Fruit fly (Drosophila melanogaster) whole organism, pupa: Measurements from ENCODE around the gene MED10.
A peak's percentile ranks its signal among the peaks of the same experiment; 100 is the strongest.

Experiments used
- CG10348 ChIP-seq: fragments of 200-800 bp; sonication (Bioruptor generic); IDR thresholded peaks from 2 replicates; pipeline ENCODE4 v1.3.6; 2022; ENCODE audit warnings: missing biosample characterization, missing genetic modification characterization
- CG12605 ChIP-seq: fragments of 200-800 bp; sonication (Bioruptor generic); IDR thresholded peaks from 2 replicates; pipeline ENCODE4 v1.3.6; 2022; ENCODE audit warnings: missing biosample characterization, missing genetic modification characterization
- CG13204 ChIP-seq: fragments of 200-800 bp; sonication (Bioruptor generic); optimal IDR thresholded peaks from 2 replicates; lab custom pipeline; 2018; ENCODE audit warnings: missing biosample characterization, mild to moderate bottlenecking, missing genetic modification characterization, moderate library complexity
- CG14655 ChIP-seq: fragments of 200-800 bp; sonication (Bioruptor generic); optimal IDR thresholded peaks from 3 replicates; lab custom pipeline; 2017; ENCODE audit warnings: mild to moderate bottlenecking, missing biosample characterization, missing genetic modification reagents, missing genetic modification characterization
- CG15710 ChIP-seq: fragments of 200-800 bp; sonication (Bioruptor generic); optimal IDR thresholded peaks from 2 replicates; lab custom pipeline; 2018; ENCODE audit warnings: missing biosample characterization, mild to moderate bottlenecking, missing genetic modification characterization, moderate library complexity
- CG17806 ChIP-seq: fragments of 200-800 bp; sonication (Bioruptor generic); optimal IDR thresholded peaks from 2 replicates; lab custom pipeline; 2018; ENCODE audit warnings: missing biosample characterization, mild to moderate bottlenecking, missing genetic modification characterization, moderate library complexity
- CG32121 ChIP-seq: fragments of 200-800 bp; sonication (Bioruptor generic); IDR thresholded peaks from 2 replicates; pipeline ENCODE4 v1.3.6; 2022; ENCODE audit warnings: missing biosample characterization, missing genetic modification characterization
- CG34367 ChIP-seq: fragments of 200-800 bp; sonication (Bioruptor generic); optimal IDR thresholded peaks from 2 replicates; lab custom pipeline; 2018; ENCODE audit warnings: missing biosample characterization, mild to moderate bottlenecking, missing genetic modification characterization
- CG4496 ChIP-seq: fragments of 200-800 bp; sonication (Bioruptor generic); IDR thresholded peaks from 3 replicates; pipeline ENCODE4 v1.3.6; 2022; ENCODE audit warnings: missing biosample characterization, missing genetic modification characterization
- CG8159 ChIP-seq: fragments of 200-800 bp; sonication (Bioruptor generic); optimal IDR thresholded peaks from 3 replicates; lab custom pipeline; 2018; ENCODE audit warnings: missing biosample characterization, mild to moderate bottlenecking, missing genetic modification characterization, moderate library complexity
- CG8301 ChIP-seq: fragments of 200-800 bp; sonication (Bioruptor generic); optimal IDR thresholded peaks from 2 replicates; lab custom pipeline; 2018; ENCODE audit warnings: missing biosample characterization, mild to moderate bottlenecking, missing genetic modification characterization
- CG9948 ChIP-seq: fragments of 200-800 bp; sonication (Bioruptor generic); optimal IDR thresholded peaks from 2 replicates; lab custom pipeline; 2018; ENCODE audit warnings: missing biosample characterization, mild to moderate bottlenecking, missing genetic modification characterization, moderate library complexity
- D1 ChIP-seq: fragments of 200-800 bp; sonication (Bioruptor generic); optimal IDR thresholded peaks from 2 replicates; lab custom pipeline; 2018; ENCODE audit warnings: missing biosample characterization, mild to moderate bottlenecking, missing genetic modification characterization, moderate library complexity
- EcR ChIP-seq: fragments of 200-800 bp; sonication (Bioruptor generic); optimal IDR thresholded peaks from 3 replicates; lab custom pipeline; 2019; ENCODE audit warnings: missing biosample characterization, missing genetic modification characterization, mild to moderate bottlenecking, moderate library complexity, missing genetic modification reagents
- Ets98B ChIP-seq: fragments of 200-800 bp; sonication (Bioruptor generic); IDR thresholded peaks from 2 replicates; pipeline ENCODE4 v1.3.6; 2022; ENCODE audit warnings: missing biosample characterization, missing genetic modification characterization
- Pif1A ChIP-seq: fragments of 200-800 bp; sonication (Bioruptor generic); optimal IDR thresholded peaks from 3 replicates; lab custom pipeline; 2016; ENCODE audit warnings: missing biosample characterization, missing genetic modification characterization
- Pif1B ChIP-seq: fragments of 200-800 bp; sonication (Bioruptor generic); optimal IDR thresholded peaks from 3 replicates; lab custom pipeline; 2016; ENCODE audit warnings: missing biosample characterization, missing genetic modification characterization
- Snoo ChIP-seq: fragments of 200-800 bp; sonication (Bioruptor generic); optimal IDR thresholded peaks from 3 replicates; lab custom pipeline; 2017; ENCODE audit warnings: missing biosample characterization, mild to moderate bottlenecking, missing genetic modification characterization, inconsistent platforms
- fd96Ca ChIP-seq: fragments of 200-800 bp; sonication (Bioruptor generic); IDR thresholded peaks from 3 replicates; pipeline ENCODE4 v1.3.6; 2022; ENCODE audit warnings: missing biosample characterization, missing genetic modification characterization
- gl ChIP-seq: fragments of 200-800 bp; sonication (Bioruptor generic); optimal IDR thresholded peaks from 2 replicates; lab custom pipeline; 2018; ENCODE audit warnings: missing biosample characterization, mild to moderate bottlenecking, missing genetic modification characterization
- rn ChIP-seq: fragments of 200-800 bp; sonication (Bioruptor generic); IDR thresholded peaks from 2 replicates; pipeline ENCODE4 v1.3.6; 2022; ENCODE audit warnings: missing biosample characterization, missing genetic modification characterization

The MED10 gene

DNA sequence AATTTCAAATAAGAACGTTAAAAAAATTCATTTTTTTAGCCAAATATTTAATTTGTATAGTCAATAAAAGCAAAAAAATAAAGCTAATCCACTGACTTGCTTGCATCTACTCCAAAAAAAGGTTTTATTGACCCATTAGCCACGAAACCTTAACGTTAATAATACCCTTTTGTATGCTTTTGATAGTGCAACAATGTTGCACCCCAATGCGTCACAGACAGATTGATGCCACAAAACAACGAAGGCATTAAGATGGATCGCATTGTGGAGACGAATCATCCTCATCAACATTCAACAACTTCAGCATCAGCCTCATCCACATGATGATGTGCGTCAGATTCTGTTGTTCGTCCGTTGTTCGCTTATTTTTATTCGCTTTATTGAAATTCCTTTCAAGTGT, 16.5 kb upstream of the MED10 start:
- TF ChIP-seq CG8159, result peak; percentile 36
- TF ChIP-seq Pif1B, result no peak
- no peak for TF ChIP-seq fd96Ca (GFP tag; lab: Robert Waterston, UW)

DNA sequence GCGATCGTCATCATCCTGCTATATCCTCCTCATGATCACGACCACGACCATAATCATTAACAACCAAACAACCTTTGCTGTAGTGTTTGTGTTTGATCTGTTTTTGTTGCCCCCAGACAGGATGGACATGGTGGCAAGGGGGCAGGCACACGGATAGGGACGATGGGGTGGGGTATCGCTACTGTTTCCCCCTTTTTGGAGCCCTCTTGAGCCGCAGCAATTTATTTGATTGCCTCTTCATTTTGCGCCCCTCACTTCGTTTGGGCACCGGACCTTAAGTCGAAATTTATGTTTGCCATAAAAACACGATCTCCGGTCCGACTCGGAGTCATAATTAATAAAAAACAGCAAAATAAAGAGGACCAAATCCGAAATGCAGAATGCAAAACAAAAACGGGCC, 16.1 kb upstream of the MED10 start:
- TF ChIP-seq gl (tag; lab: Kevin White, UChicago) (no peak), CG15710 (tag; lab: Kevin White, UChicago) (no peak), CG4496 (no peak), CG13204 (no peak), CG32121 (GFP tag; lab: Robert Waterston, UW) (no peak), EcR (GFP tag; lab: Kevin White, UChicago) (no peak), Pif1B (no peak), rn (GFP tag; lab: Robert Waterston, UW) (no peak), D1 (tag; lab: Kevin White, UChicago) (no peak), Ets98B (no peak), fd96Ca (GFP tag; lab: Robert Waterston, UW) (no peak)

DNA sequence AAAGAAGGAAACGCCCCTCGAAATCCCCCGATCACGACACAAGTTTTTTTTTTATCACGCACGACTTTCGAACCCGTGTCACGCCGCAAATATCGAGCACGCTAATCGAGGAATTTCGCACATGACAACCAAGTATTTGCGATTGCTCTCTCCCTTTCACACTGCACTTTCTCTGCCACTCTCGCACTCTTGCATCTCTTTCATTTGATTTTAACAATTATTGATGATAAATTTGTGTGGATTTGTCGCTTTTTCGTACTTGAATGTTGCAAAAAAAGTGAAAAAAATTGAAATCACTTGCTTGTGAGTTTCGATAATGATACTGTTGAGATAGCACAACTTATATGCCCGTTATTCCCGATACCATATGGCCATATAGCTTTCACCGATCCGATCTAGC, 14.7 kb upstream of the MED10 start, which contains the start of gene CG13073:
CG13073 (minus strand) TSS at position 101 of the 400 bp plus-strand sequence.
- TF ChIP-seq gl (tag; lab: Kevin White, UChicago), result no peak
- TF ChIP-seq Pif1A (GFP tag; lab: Kevin White, UChicago), result no peak
- no peak for TF ChIP-seq Pif1B
- no peak for TF ChIP-seq CG9948 (tag; lab: Kevin White, UChicago)
- no peak for TF ChIP-seq CG32121 (GFP tag; lab: Robert Waterston, UW)
- TF ChIP-seq CG10348 (GFP tag; lab: Robert Waterston, UW), result no peak
- TF ChIP-seq CG14655 (GFP tag; lab: Kevin White, UChicago), result no peak
- no peak for TF ChIP-seq Ets98B
- no peak for TF ChIP-seq CG34367
- no peak for TF ChIP-seq fd96Ca (GFP tag; lab: Robert Waterston, UW)
- no peak for TF ChIP-seq CG8301
- TF ChIP-seq CG4496, result no peak; the same call in 2 of the 3 replicates
- TF ChIP-seq CG13204, result no peak
- no peak for TF ChIP-seq Snoo (tag; lab: Kevin White, UChicago)
- no peak for TF ChIP-seq CG8159
- TF ChIP-seq CG15710 (tag; lab: Kevin White, UChicago), result no peak
- TF ChIP-seq CG12605 (GFP tag; lab: Robert Waterston, UW), result no peak
- TF ChIP-seq EcR (GFP tag; lab: Kevin White, UChicago), result no peak
- no peak for TF ChIP-seq rn (GFP tag; lab: Robert Waterston, UW)

- TF ChIP-seq CG13204 (no peak), rn (GFP tag; lab: Robert Waterston, UW) (peak; percentile 4; the same call in 1 of the 2 replicates), CG15710 (tag; lab: Kevin White, UChicago) (peak; percentile 21), CG34367 (peak; percentile 45), gl (tag; lab: Kevin White, UChicago) (no peak), Pif1B (peak; percentile 41), CG8159 (peak; percentile 39), fd96Ca (GFP tag; lab: Robert Waterston, UW) (0 out of 3 replicates have a peak, but pooled peaks have one; percentile 8), Pif1A (GFP tag; lab: Kevin White, UChicago) (peak; percentile 52), EcR (GFP tag; lab: Kevin White, UChicago) (no peak), CG9948 (tag; lab: Kevin White, UChicago) (peak; percentile 60), CG4496 (peak; percentile 64; the same call in 2 of the 3 replicates), CG8301 (peak; percentile 77), CG32121 (GFP tag; lab: Robert Waterston, UW) (no peak), CG10348 (GFP tag; lab: Robert Waterston, UW) (no peak), CG14655 (GFP tag; lab: Kevin White, UChicago) (peak; percentile 79), CG17806 (tag; lab: Kevin White, UChicago) (peak; percentile 59), CG12605 (GFP tag; lab: Robert Waterston, UW) (peak; percentile 63), D1 (tag; lab: Kevin White, UChicago) (no peak), Ets98B (peak; percentile 82), Snoo (tag; lab: Kevin White, UChicago) (no peak)
These were observed 13.9 kb upstream of the MED10 start for dm6 chr3L:16217935-16218334.

DNA sequence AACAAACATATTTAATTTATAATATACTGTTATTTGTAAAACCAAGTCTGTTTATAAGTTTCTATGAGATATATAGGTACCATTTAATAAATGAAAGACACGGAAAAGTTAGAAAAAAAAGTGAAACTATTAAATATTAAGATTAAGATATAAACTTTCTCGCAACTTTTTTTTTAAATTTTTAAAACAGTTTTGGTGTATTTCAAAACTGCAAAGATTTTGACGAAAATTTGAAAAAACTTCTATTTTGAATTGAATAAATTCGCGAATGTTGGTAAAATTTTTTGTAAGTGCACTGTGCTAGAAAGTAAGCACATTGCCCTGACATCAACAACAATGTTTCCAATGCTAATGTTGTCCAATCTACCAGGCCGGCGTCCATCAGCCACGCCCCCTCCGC, 10.6 kb upstream of the MED10 start:
- TF ChIP-seq gl (tag; lab: Kevin White, UChicago) (no peak), CG4496 (no peak), CG17806 (tag; lab: Kevin White, UChicago) (no peak), CG8159 (no peak), CG14655 (GFP tag; lab: Kevin White, UChicago) (peak; percentile 66)

dm6 chr3L:16221800-16222199, 10.1 kb upstream of the MED10 start:
- no peak for TF ChIP-seq CG12605 (GFP tag; lab: Robert Waterston, UW)
- no peak for TF ChIP-seq Pif1B
- TF ChIP-seq Pif1A (GFP tag; lab: Kevin White, UChicago), result no peak
- no peak for TF ChIP-seq CG8159
- no peak for TF ChIP-seq CG10348 (GFP tag; lab: Robert Waterston, UW)
- TF ChIP-seq CG13204, result no peak
- TF ChIP-seq, all 21 proteins: peak for 0

DNA sequence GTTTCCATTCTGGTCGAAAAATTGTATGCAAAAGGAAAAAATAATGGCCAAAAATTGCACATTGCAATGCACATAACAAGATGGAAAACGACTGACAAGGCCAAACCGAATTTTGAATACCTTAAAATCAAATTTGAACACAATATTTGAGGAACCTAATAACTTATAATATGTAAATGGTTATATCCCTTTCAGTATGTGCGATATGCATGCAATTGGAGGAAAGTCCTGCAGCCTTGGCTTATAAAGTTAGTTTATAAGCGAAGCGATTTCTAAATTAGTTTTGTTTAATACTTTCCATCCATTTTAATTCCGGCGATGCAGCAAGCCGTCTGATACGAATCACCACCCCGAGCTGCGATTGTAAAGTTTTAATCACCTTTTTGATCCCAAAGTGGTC, 6.7 kb upstream of the MED10 start:
- TF ChIP-seq CG17806 (tag; lab: Kevin White, UChicago) (no peak), CG34367 (no peak), CG10348 (GFP tag; lab: Robert Waterston, UW) (no peak), CG9948 (tag; lab: Kevin White, UChicago) (no peak), CG12605 (GFP tag; lab: Robert Waterston, UW) (no peak), gl (tag; lab: Kevin White, UChicago) (no peak), CG8159 (no peak), Snoo (tag; lab: Kevin White, UChicago) (no peak), CG8301 (no peak), rn (GFP tag; lab: Robert Waterston, UW) (no peak), EcR (GFP tag; lab: Kevin White, UChicago) (no peak), CG15710 (tag; lab: Kevin White, UChicago) (no peak), CG4496 (no peak), fd96Ca (GFP tag; lab: Robert Waterston, UW) (no peak), D1 (tag; lab: Kevin White, UChicago) (no peak)
